Worm (Caenorhabditis elegans) whole organism, young adult: Measurements from ENCODE around the gene hat-1.
A peak's percentile ranks its signal among the peaks of the same experiment; 100 is the strongest.

Experiments
- B0336.3 ChIP-seq: fragments of 200-800 bp; sonication (Bioruptor generic); IDR thresholded peaks from 2 replicates; pipeline ENCODE4 v1.3.6; 2022; ENCODE audit warnings: missing genetic modification characterization, missing compliant biosample characterization
- F57C9.4 ChIP-seq: sonication (generic microtip); optimal IDR thresholded peaks from 2 replicates; lab custom pipeline; 2017; ENCODE audit warnings: mild to moderate bottlenecking, missing genetic modification characterization, missing compliant biosample characterization
- T26A5.8 ChIP-seq: sonication (generic microtip); optimal IDR thresholded peaks from 2 replicates; lab custom pipeline; 2016; ENCODE audit warnings: missing genetic modification characterization, missing compliant biosample characterization
- cebp-1 ChIP-seq, 2 experiments: fragments of 200-800 bp in 1 of 2; sonication (Bioruptor generic) in 1 of 2; sonication (generic microtip) in 1 of 2; IDR thresholded peaks in 1 of 2; optimal IDR thresholded peaks in 1 of 2; 2 replicates each; pipeline versions ENCODE4 v1.3.6 to Lab custom; 2017 to 2022; ENCODE audit warnings: missing compliant biosample characterization in 2 of 2, missing genetic modification characterization in 2 of 2, mild to moderate bottlenecking in 1 of 2, missing genetic modification reagents in 1 of 2, moderate library complexity in 1 of 2
- chd-7 ChIP-seq: sonication (generic microtip); optimal IDR thresholded peaks from 2 replicates; lab custom pipeline; 2016; ENCODE audit warnings: mild to moderate bottlenecking, missing genetic modification characterization, moderate library complexity, missing compliant biosample characterization
- die-1 ChIP-seq: sonication (generic microtip); optimal IDR thresholded peaks from 2 replicates; lab custom pipeline; 2016; ENCODE audit warnings: missing genotype, mild to moderate bottlenecking, missing genetic modification characterization, missing compliant biosample characterization
- lir-1 ChIP-seq: fragments of 200-800 bp; sonication (Bioruptor generic); conservative IDR thresholded peaks from 2 replicates; pipeline ENCODE4 v1.3.6; 2022; ENCODE audit warnings: missing genetic modification reagents, missing genetic modification characterization, missing compliant biosample characterization
- mes-4 ChIP-seq: sonication (generic microtip); optimal IDR thresholded peaks from 2 replicates; lab custom pipeline; 2016; ENCODE audit warnings: missing genotype, missing genetic modification characterization, missing compliant biosample characterization

DNA sequence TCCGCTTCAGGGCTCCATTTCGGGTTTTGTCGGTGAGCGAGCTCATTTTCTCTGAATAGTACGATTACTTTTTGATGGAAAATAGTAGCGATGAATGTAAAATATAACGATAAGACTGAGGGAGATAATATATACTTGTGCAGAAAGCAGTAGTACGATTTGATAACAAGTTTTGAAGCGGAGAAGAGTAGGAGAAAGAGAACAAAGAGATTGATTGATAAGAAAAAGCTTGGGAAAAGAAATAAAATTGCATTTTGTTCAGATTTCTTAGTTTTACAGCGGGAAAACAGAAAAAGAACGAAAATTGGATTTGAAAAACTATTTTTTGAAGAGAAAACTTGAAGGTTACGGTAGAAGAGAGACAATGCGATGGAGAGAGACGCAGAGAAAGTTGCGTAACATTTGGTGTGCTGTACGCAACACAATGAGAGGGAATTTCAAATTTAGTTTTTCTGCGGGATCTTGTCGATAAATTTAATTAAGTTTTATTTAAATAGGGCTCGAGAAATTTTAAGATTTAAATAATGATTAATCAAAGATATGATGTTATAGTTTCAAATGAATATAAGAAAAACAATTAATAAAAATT, 49.4 kb downstream of the hat-1 start, which contains the start of gene umps-1:
- TF ChIP-seq T26A5.8: no peak
- no peak for TF ChIP-seq mes-4 (tag; lab: Kevin White, UChicago)
- TF ChIP-seq B0336.3: no peak
- TF ChIP-seq lir-1: no peak
- no peak for TF ChIP-seq die-1 (tag; lab: Kevin White, UChicago)
- TF ChIP-seq cebp-1 (GFP tag; IDR thresholded peaks at IDR 0.05; lab: Robert Waterston, UW): no peak
- peak; percentile 76 for TF ChIP-seq cebp-1 (tag; optimal IDR thresholded peaks at IDR 0.05; lab: Kevin White, UChicago)
- no peak for TF ChIP-seq chd-7
- TF ChIP-seq F57C9.4 (tag; lab: Kevin White, UChicago): no peak
